Worm (Caenorhabditis elegans): Measurements from ENCODE around the gene F22E5.22.
A peak's percentile ranks its signal among the peaks of the same experiment; 100 is the strongest.

The F22E5.22 gene

DNA sequence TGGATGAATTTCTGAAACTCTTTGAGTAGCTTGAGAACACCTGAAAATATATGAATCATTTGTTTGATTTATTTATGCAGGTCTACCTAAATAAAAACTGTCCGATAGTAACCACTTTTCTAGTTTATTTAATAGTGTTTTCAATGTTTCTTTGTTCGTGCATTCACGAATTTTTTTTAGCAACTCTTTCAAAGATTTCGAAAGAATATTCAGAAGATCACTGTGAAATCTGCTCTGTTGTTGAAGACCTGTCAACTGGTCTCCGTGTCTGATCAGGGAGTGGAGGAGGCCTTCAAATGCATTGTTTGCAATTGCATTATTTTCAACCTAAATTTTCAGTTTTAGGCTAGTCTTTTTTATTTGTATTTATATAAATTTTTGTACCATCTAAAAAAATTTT lies 44.2 kb downstream of the F22E5.22 start, which contains the start of gene T05A8.1:
T05A8.1 (minus strand) TSS at position 101 of the 400 bp plus-strand sequence.
- TF ChIP-seq attf-4 (tag; optimal IDR thresholded peaks at IDR 0.05) (no peak), unc-130 (GFP tag; optimal IDR thresholded peaks at IDR 0.05) (no peak), ceh-20 (GFP tag; IDR thresholded peaks at IDR 0.05) (no peak), set-16 (GFP tag; IDR thresholded peaks at IDR 0.05) (no peak), egl-43 (GFP tag; IDR thresholded peaks at IDR 0.05) (no peak), fkh-10 (GFP tag; optimal IDR thresholded peaks at IDR 0.05) (no peak), zag-1 (tag; optimal IDR thresholded peaks at IDR 0.05) (no peak), Y48G9A.11 (GFP tag; IDR thresholded peaks at IDR 0.05) (no peak), mdl-1 (tag; optimal IDR thresholded peaks at IDR 0.05) (no peak), ctbp-1 (GFP tag; IDR thresholded peaks at IDR 0.05) (no peak), ceh-82 (tag; optimal IDR thresholded peaks at IDR 0.05) (no peak), dmd-6 (GFP tag; IDR thresholded peaks at IDR 0.05) (no peak), fos-1 (tag; optimal IDR thresholded peaks at IDR 0.05) (no peak), mep-1 (tag; optimal IDR thresholded peaks at IDR 0.05) (no peak), tag-97 (GFP tag; IDR thresholded peaks at IDR 0.05) (no peak), mxl-3 (GFP tag; optimal IDR thresholded peaks at IDR 0.05) (no peak)

DNA sequence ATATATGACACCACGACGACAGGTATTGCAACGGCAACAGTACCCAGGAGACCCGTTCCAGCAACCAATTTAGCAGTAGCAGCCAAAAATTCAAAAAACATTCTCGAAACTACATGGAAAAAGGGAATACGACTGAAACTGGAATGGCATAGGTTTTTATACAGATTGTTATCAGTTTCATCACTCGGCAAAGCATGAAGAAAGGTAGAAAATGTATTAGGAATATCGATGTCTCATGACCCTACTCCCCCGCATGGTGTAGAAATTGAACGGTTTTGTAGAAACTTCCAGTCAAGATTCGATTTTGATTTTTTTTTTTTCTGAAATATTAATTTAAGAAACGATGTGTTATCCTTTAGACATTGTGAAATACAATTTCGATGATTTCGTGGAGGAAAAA lies 45.2 kb downstream of the F22E5.22 start, which contains the start of gene T05A8.2:
T05A8.2 (minus strand) TSS at position 101 of the 400 bp plus-strand sequence.
- no peak for TF ChIP-seq spr-3 (GFP tag; optimal IDR thresholded peaks at IDR 0.05)
- TF ChIP-seq gei-8 (GFP tag; optimal IDR thresholded peaks at IDR 0.05) = no peak
- no peak for TF ChIP-seq zfp-2 (tag; optimal IDR thresholded peaks at IDR 0.05)
- TF ChIP-seq ztf-7 (tag; optimal IDR thresholded peaks at IDR 0.05) = no peak
- peak in 1 of 2 experiments; percentile 35 for TF ChIP-seq unc-62 (GFP tag; optimal IDR thresholded peaks at IDR 0.05 in 1 of 2)
- TF ChIP-seq unc-62 (tag; optimal IDR thresholded peaks at IDR 0.05) = no peak

Data from whole organism, L4 larva.